Fruit fly (Drosophila melanogaster): ENCODE data around the gene CG12075.

The CG12075 gene

DNA sequence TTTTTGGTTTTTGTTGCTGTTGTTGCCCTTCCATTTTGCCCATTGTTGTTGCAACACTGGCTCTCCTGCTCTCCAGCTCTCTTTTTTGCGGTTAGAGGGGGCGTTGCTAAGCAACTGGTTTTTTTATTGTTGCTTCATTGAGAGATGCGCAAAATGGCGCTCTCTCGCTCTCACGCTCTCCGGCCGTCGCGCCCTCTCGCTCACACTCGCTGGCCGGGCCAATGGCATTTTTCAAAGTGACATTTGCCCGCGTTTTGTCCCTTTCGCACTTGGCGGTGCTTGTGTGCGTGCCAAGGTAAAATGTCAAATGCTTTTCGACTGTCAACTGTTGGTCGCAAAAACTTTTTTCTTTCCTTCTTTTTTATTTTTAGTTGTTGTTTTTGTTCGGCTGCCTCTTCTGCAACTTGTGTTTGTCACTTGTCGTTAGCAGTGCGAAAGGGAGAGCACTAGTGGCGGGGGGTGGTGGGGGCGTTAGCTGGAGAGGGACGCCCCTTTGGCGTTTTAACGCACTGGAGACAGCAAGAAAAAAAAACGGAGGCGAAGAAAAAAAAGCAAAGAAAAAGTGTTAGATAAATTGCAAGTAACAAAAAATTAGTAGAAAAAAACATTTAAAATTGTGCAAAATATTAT lies 31.4 kb upstream of the CG12075 start:
- peak; percentile 38; the same call in 1 of the 3 replicates for TF ChIP-seq eg (GFP tag; IDR thresholded peaks at IDR 0.05)
- TF ChIP-seq OdsH (GFP tag; optimal IDR thresholded peaks at IDR 0.05) = no peak
- TF ChIP-seq svp (GFP tag) = peak; percentile 0
- peak; percentile 24; the same call in 1 of the 3 replicates for TF ChIP-seq CG8119 (GFP tag; IDR thresholded peaks at IDR 0.05)
- peak; percentile 24 for TF ChIP-seq CG6276 (GFP tag; optimal IDR thresholded peaks at IDR 0.05)
- TF ChIP-seq Eip75B (GFP tag; optimal IDR thresholded peaks at IDR 0.05) = no peak
- TF ChIP-seq CG15336 (GFP tag; IDR thresholded peaks at IDR 0.05) = 0 out of 2 replicates have a peak, but pooled peaks have one; percentile 27
- no peak for TF ChIP-seq Sox14 (GFP tag; optimal IDR thresholded peaks at IDR 0.05)
- no peak for TF ChIP-seq CG11902 (GFP tag; optimal IDR thresholded peaks at IDR 0.05)
- peak; percentile 30 for TF ChIP-seq achi (GFP tag; optimal IDR thresholded peaks at IDR 0.05)
- peak; percentile 23 for TF ChIP-seq CG32006 (GFP tag; optimal IDR thresholded peaks at IDR 0.05)

DNA sequence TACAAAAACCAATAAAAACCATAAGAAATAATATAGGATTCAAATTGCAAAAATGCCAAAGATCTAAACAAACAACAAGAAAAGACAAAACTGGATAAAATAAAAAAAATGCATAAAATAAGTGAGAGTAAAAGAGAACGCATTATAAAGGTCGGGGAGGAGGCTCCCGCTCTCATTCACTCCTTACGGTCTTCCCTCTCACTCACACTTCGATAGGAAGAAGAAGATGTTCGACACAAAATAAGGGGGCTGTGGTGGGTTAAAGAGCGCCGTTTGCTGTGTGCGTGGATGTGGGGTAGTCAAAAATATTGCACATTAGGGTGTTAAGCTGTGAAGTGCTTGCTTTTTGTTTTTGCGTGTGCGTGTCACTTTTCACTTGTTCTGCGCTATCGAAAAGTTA lies 30.8 kb upstream of the CG12075 start:
- no peak for TF ChIP-seq CG3919 (GFP tag; optimal IDR thresholded peaks at IDR 0.05)
- no peak for TF ChIP-seq fd59A (GFP tag; optimal IDR thresholded peaks at IDR 0.05)
- no peak for TF ChIP-seq CG6808 (GFP tag; optimal IDR thresholded peaks at IDR 0.05)
- no peak for TF ChIP-seq CG6792 (GFP tag; optimal IDR thresholded peaks at IDR 0.05)

DNA sequence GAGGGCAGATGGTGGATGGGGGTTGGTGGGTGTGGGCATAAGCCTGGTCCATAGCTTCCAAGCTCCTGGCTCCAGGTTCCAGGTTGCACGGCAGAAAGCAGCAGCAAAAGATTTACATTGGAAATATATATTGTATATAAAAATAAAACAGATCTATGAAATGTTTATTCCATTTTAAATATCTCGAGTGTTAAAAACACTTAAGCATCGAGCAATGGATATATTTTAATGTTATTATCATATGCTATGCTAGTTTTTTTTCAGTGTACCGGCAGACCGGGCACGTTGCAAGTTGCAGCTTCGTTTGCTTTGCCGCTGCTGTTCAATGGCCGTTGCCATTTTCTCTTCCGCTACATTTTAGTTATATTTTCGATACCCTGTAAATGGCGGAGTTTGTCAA lies 15.8 kb upstream of the CG12075 start:
- peak; percentile 54 for TF ChIP-seq svp (GFP tag)
- no peak for TF ChIP-seq CG31627 (GFP tag; optimal IDR thresholded peaks at IDR 0.05)
- TF ChIP-seq Sox102F (GFP tag; optimal IDR thresholded peaks at IDR 0.05) = no peak
- no peak for TF ChIP-seq Sox15 (GFP tag; optimal IDR thresholded peaks at IDR 0.05)
- no peak for TF ChIP-seq Smox (GFP tag; optimal IDR thresholded peaks at IDR 0.05)
- no peak for TF ChIP-seq spab (GFP tag; optimal IDR thresholded peaks at IDR 0.05)
- TF ChIP-seq CG6808 (GFP tag; optimal IDR thresholded peaks at IDR 0.05) = peak; percentile 8
- TF ChIP-seq dsx (GFP tag; optimal IDR thresholded peaks at IDR 0.05; ENCODE audit: poor library complexity, severe bottlenecking) = peak; percentile 63
- peak; percentile 77 for TF ChIP-seq CG6163 (GFP tag; IDR thresholded peaks at IDR 0.05)
- TF ChIP-seq acj6 (GFP tag; optimal IDR thresholded peaks at IDR 0.05) = no peak
- no peak for TF ChIP-seq CG11902 (GFP tag; optimal IDR thresholded peaks at IDR 0.05)
- peak; percentile 39 for TF ChIP-seq CG3919 (GFP tag; optimal IDR thresholded peaks at IDR 0.05)
- no peak for TF ChIP-seq cyc (GFP tag; optimal IDR thresholded peaks at IDR 0.05)
- TF ChIP-seq Ets21C (GFP tag; optimal IDR thresholded peaks at IDR 0.05) = no peak
- peak; percentile 6 for TF ChIP-seq CG32006 (GFP tag; optimal IDR thresholded peaks at IDR 0.05)
- no peak for TF ChIP-seq CG34406 (GFP tag; optimal IDR thresholded peaks at IDR 0.05)
- TF ChIP-seq CG10631 (GFP tag; optimal IDR thresholded peaks at IDR 0.05) = peak; percentile 3
- no peak for TF ChIP-seq topi (GFP tag; optimal IDR thresholded peaks at IDR 0.05)
- TF ChIP-seq CG7368 (GFP tag; optimal IDR thresholded peaks at IDR 0.05) = peak; percentile 8
- peak; percentile 27 for TF ChIP-seq CG3032 (tag; optimal IDR thresholded peaks at IDR 0.05)
- TF ChIP-seq Gug (GFP tag; IDR thresholded peaks at IDR 0.05) = peak; percentile 32; the same call in 1 of the 2 replicates
- peak; percentile 9 for TF ChIP-seq Lpt (GFP tag; optimal IDR thresholded peaks at IDR 0.05)
- TF ChIP-seq eg (GFP tag; IDR thresholded peaks at IDR 0.05) = peak; percentile 52; the same call in 1 of the 3 replicates
- peak; percentile 8 for TF ChIP-seq Eip75B (GFP tag; optimal IDR thresholded peaks at IDR 0.05)
- TF ChIP-seq ss (GFP tag; optimal IDR thresholded peaks at IDR 0.05) = peak; percentile 38 to 56
- TF ChIP-seq dac (GFP tag; optimal IDR thresholded peaks at IDR 0.05) = no peak
- no peak for TF ChIP-seq fd59A (GFP tag; optimal IDR thresholded peaks at IDR 0.05)
- TF ChIP-seq CG15336 (GFP tag; IDR thresholded peaks at IDR 0.05) = peak; percentile 72
- TF ChIP-seq Hr4 (GFP tag; optimal IDR thresholded peaks at IDR 0.05) = no peak
- TF ChIP-seq achi (GFP tag; optimal IDR thresholded peaks at IDR 0.05) = peak; percentile 32
- TF ChIP-seq CG8119 (GFP tag; IDR thresholded peaks at IDR 0.05) = peak; percentile 67
- peak; percentile 89 for TF ChIP-seq Eip78C (GFP tag)

DNA sequence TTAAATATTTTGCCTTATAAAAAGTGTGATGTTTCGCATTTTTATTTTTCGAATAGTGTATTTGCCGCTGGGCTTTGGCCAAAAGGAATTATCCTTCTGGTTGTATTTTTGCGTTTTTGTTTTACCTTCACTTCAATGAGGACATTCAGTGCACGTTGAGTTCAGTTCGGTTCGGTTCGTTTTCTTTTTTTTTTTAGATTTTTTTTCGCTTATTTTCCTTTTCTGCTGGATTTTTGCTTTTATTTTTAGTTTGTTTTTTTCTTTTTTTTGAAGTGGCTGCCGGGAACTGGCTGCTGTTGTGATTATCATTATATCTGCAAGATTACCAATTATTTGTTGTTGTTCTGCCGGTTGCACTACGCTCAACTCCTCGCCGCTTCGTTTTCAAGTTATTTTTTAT lies 15.3 kb upstream of the CG12075 start:
- TF ChIP-seq svp (GFP tag) (peak; percentile 15), spab (GFP tag; optimal IDR thresholded peaks at IDR 0.05) (no peak), ss (GFP tag; optimal IDR thresholded peaks at IDR 0.05) (peak; percentile 29 to 38), Met (GFP tag; optimal IDR thresholded peaks at IDR 0.05) (no peak), fd59A (GFP tag; optimal IDR thresholded peaks at IDR 0.05) (no peak), CG6163 (GFP tag; IDR thresholded peaks at IDR 0.05) (peak; percentile 51; the same call in 2 of the 3 replicates), CG8119 (GFP tag; IDR thresholded peaks at IDR 0.05) (0 out of 3 replicates have a peak, but pooled peaks have one; percentile 24), CG9139 (GFP tag; optimal IDR thresholded peaks at IDR 0.05) (peak; percentile 30)
